Worm (Caenorhabditis elegans) whole organism, late embryonic: ENCODE results near the gene dab-1.

Experiments used
- C08G9.2 ChIP-seq: sonication (generic microtip); optimal IDR thresholded peaks from 2 replicates; lab custom pipeline; 2016; ENCODE audit warnings: mild to moderate bottlenecking, missing genetic modification characterization, moderate library complexity, missing compliant biosample characterization
- F13H6.1 ChIP-seq: sonication (generic microtip); optimal IDR thresholded peaks from 2 replicates; lab custom pipeline; 2016; ENCODE audit warnings: missing genetic modification characterization, missing compliant biosample characterization
- K02D7.2 ChIP-seq: sonication (generic microtip); optimal IDR thresholded peaks from 2 replicates; lab custom pipeline; 2017; ENCODE audit warnings: mild to moderate bottlenecking, missing genetic modification characterization, missing compliant biosample characterization
- Y22D7AL.16 ChIP-seq: sonication (generic microtip); optimal IDR thresholded peaks from 2 replicates; lab custom pipeline; 2016; ENCODE audit warnings: missing genetic modification characterization, missing compliant biosample characterization
- ama-1 ChIP-seq: fragments of 150-350 bp; optimal IDR thresholded peaks from 2 replicates; lab custom pipeline; 2014
- ceh-14 ChIP-seq: sonication (generic microtip); optimal IDR thresholded peaks from 2 replicates; lab custom pipeline; 2016; ENCODE audit warnings: missing genotype, missing genetic modification characterization, missing compliant biosample characterization
- ceh-18 ChIP-seq: sonication (generic microtip); optimal IDR thresholded peaks from 2 replicates; lab custom pipeline; 2016; ENCODE audit warnings: missing genetic modification characterization, missing compliant biosample characterization
- ceh-22 ChIP-seq: sonication (generic microtip); optimal IDR thresholded peaks from 2 replicates; lab custom pipeline; 2017; ENCODE audit warnings: missing biosample characterization, missing genetic modification characterization
- ceh-24 ChIP-seq: sonication (generic microtip); optimal IDR thresholded peaks from 2 replicates; lab custom pipeline; 2016; ENCODE audit warnings: mild to moderate bottlenecking, missing genetic modification characterization, missing compliant biosample characterization
- ceh-31 ChIP-seq: sonication (generic microtip); optimal IDR thresholded peaks from 2 replicates; lab custom pipeline; 2016; ENCODE audit warnings: missing genetic modification characterization, missing compliant biosample characterization
- ceh-34 ChIP-seq: sonication (generic microtip); optimal IDR thresholded peaks from 2 replicates; lab custom pipeline; 2016; ENCODE audit warnings: mild to moderate bottlenecking, missing genetic modification characterization, missing compliant biosample characterization
- ceh-48 ChIP-seq: sonication (generic microtip); optimal IDR thresholded peaks from 2 replicates; lab custom pipeline; 2016; ENCODE audit warnings: missing genetic modification characterization, inconsistent platforms, missing compliant biosample characterization
- ceh-6 ChIP-seq: fragments of 200-800 bp; sonication (Bioruptor generic); optimal IDR thresholded peaks from 2 replicates; lab custom pipeline; 2018; ENCODE audit warnings: mild to moderate bottlenecking, missing genetic modification characterization, missing compliant biosample characterization
- ceh-9 ChIP-seq: sonication (generic microtip); optimal IDR thresholded peaks from 2 replicates; lab custom pipeline; 2016; ENCODE audit warnings: mild to moderate bottlenecking, missing genetic modification characterization, inconsistent platforms, missing compliant biosample characterization
- che-1 ChIP-seq: sonication (generic microtip); optimal IDR thresholded peaks from 2 replicates; lab custom pipeline; 2016; ENCODE audit warnings: mild to moderate bottlenecking, missing genetic modification characterization, missing compliant biosample characterization
- dmd-4 ChIP-seq: sonication (generic microtip); optimal IDR thresholded peaks from 2 replicates; lab custom pipeline; 2016; ENCODE audit warnings: borderline replicate concordance, missing genetic modification characterization, missing compliant biosample characterization
- dve-1 ChIP-seq: sonication (generic microtip); optimal IDR thresholded peaks from 2 replicates; lab custom pipeline; 2017; ENCODE audit warnings: antibody characterized with exemption, mild to moderate bottlenecking, missing genetic modification characterization, missing compliant biosample characterization
- elt-2 ChIP-seq: sonication (generic microtip); optimal IDR thresholded peaks from 2 replicates; lab custom pipeline; 2016; ENCODE audit warnings: missing genetic modification reagents, missing genetic modification characterization, missing compliant biosample characterization
- elt-4 ChIP-seq: sonication (generic microtip); optimal IDR thresholded peaks from 2 replicates; lab custom pipeline; 2016; ENCODE audit warnings: missing genetic modification characterization, missing compliant biosample characterization
- ets-4 ChIP-seq: sonication (generic microtip); optimal IDR thresholded peaks from 2 replicates; lab custom pipeline; 2016; ENCODE audit warnings: missing genetic modification characterization, missing compliant biosample characterization
- eyg-1 ChIP-seq: sonication (generic microtip); optimal IDR thresholded peaks from 2 replicates; lab custom pipeline; 2016; ENCODE audit warnings: missing genotype, missing genetic modification characterization, missing compliant biosample characterization
- fkh-6 ChIP-seq: sonication (generic microtip); optimal IDR thresholded peaks from 2 replicates; lab custom pipeline; 2016; ENCODE audit warnings: missing genetic modification characterization, missing compliant biosample characterization
- gmeb-2 ChIP-seq: sonication (generic microtip); optimal IDR thresholded peaks from 2 replicates; lab custom pipeline; 2016; ENCODE audit warnings: missing genetic modification characterization, inconsistent platforms, missing compliant biosample characterization
- hlh-15 ChIP-seq: sonication (generic microtip); optimal IDR thresholded peaks from 2 replicates; lab custom pipeline; 2016; ENCODE audit warnings: missing genetic modification characterization, missing compliant biosample characterization
- hlh-30 ChIP-seq: sonication (generic microtip); optimal IDR thresholded peaks from 2 replicates; lab custom pipeline; 2017; ENCODE audit warnings: antibody characterized with exemption, missing genetic modification characterization, missing compliant biosample characterization; ENCODE audit not compliant: insufficient read depth
- hlh-8 ChIP-seq: sonication (generic microtip); optimal IDR thresholded peaks from 2 replicates; lab custom pipeline; 2016; ENCODE audit warnings: missing genotype, missing genetic modification characterization, missing compliant biosample characterization
- lim-6 ChIP-seq: sonication (generic microtip); optimal IDR thresholded peaks from 2 replicates; lab custom pipeline; 2016; ENCODE audit warnings: missing genetic modification characterization, missing compliant biosample characterization
- lin-11 ChIP-seq: fragments of 200-800 bp; sonication (Bioruptor generic); optimal IDR thresholded peaks from 2 replicates; lab custom pipeline; 2018; ENCODE audit warnings: mild to moderate bottlenecking, missing genetic modification characterization, missing compliant biosample characterization
- madf-2 ChIP-seq: sonication (generic microtip); optimal IDR thresholded peaks from 2 replicates; lab custom pipeline; 2017; ENCODE audit warnings: missing genetic modification characterization, missing compliant biosample characterization
- mec-3 ChIP-seq: sonication (generic microtip); optimal IDR thresholded peaks from 2 replicates; lab custom pipeline; 2016; ENCODE audit warnings: borderline replicate concordance, missing genetic modification characterization, missing compliant biosample characterization
- nfya-1 ChIP-seq: sonication (generic microtip); optimal IDR thresholded peaks from 2 replicates; lab custom pipeline; 2017; ENCODE audit warnings: missing genetic modification characterization, mild to moderate bottlenecking, missing compliant biosample characterization, antibody characterized with exemption, moderate library complexity
- nhr-11 ChIP-seq: fragments of 150-350 bp; optimal IDR thresholded peaks from 2 replicates; lab custom pipeline; 2014; ENCODE audit warnings: missing biosample characterization, missing genetic modification characterization
- nhr-232 ChIP-seq: sonication (generic microtip); optimal IDR thresholded peaks from 2 replicates; lab custom pipeline; 2016; ENCODE audit warnings: missing genetic modification characterization, missing compliant biosample characterization
- odd-2 ChIP-seq: sonication (generic microtip); optimal IDR thresholded peaks from 2 replicates; lab custom pipeline; 2017; ENCODE audit warnings: antibody characterized with exemption, mild to moderate bottlenecking, missing genetic modification characterization, missing compliant biosample characterization
- pag-3 ChIP-seq: sonication (generic microtip); optimal IDR thresholded peaks from 2 replicates; lab custom pipeline; 2016; ENCODE audit warnings: missing compliant biosample characterization, missing genetic modification characterization, borderline replicate concordance
- pat-9 ChIP-seq: fragments of 200-800 bp; sonication (Bioruptor generic); optimal IDR thresholded peaks from 2 replicates; lab custom pipeline; 2018; ENCODE audit warnings: mild to moderate bottlenecking, missing genetic modification characterization, moderate library complexity, missing compliant biosample characterization
- pax-1 ChIP-seq: fragments of 150-350 bp; optimal IDR thresholded peaks from 2 replicates; lab custom pipeline; 2014; ENCODE audit warnings: missing biosample characterization, missing genetic modification characterization
- pha-4 ChIP-seq: fragments of 150-350 bp; optimal IDR thresholded peaks from 2 replicates; lab custom pipeline; 2018; ENCODE audit warnings: missing biosample characterization, missing genetic modification reagents, missing genetic modification characterization
- pqm-1 ChIP-seq: sonication (generic microtip); optimal IDR thresholded peaks from 2 replicates; lab custom pipeline; 2016; ENCODE audit warnings: missing genetic modification characterization, missing compliant biosample characterization
- pros-1 ChIP-seq: fragments of 150-350 bp; optimal IDR thresholded peaks from 2 replicates; lab custom pipeline; 2014; ENCODE audit warnings: missing biosample characterization, missing genetic modification reagents, missing genetic modification characterization
- ref-2 ChIP-seq: sonication (generic microtip); optimal IDR thresholded peaks from 2 replicates; lab custom pipeline; 2016; ENCODE audit warnings: missing genetic modification characterization, missing compliant biosample characterization
- rnt-1 ChIP-seq: sonication (generic microtip); optimal IDR thresholded peaks from 2 replicates; lab custom pipeline; 2016; ENCODE audit warnings: missing genetic modification characterization, missing compliant biosample characterization
- sdc-2 ChIP-seq: sonication (generic microtip); optimal IDR thresholded peaks from 2 replicates; lab custom pipeline; 2016; ENCODE audit warnings: missing genotype, missing genetic modification characterization, missing compliant biosample characterization
- sox-2 ChIP-seq: fragments of 200-800 bp; sonication (Bioruptor generic); IDR thresholded peaks from 2 replicates; pipeline ENCODE4 v1.3.6; 2022; ENCODE audit warnings: missing genetic modification reagents, missing genetic modification characterization, missing compliant biosample characterization
- tbx-2 ChIP-seq: sonication (generic microtip); optimal IDR thresholded peaks from 2 replicates; lab custom pipeline; 2016; ENCODE audit warnings: missing genetic modification characterization, missing compliant biosample characterization
- tbx-7 ChIP-seq: sonication (generic microtip); optimal IDR thresholded peaks from 2 replicates; lab custom pipeline; 2016; ENCODE audit warnings: missing genotype, missing genetic modification characterization, missing compliant biosample characterization
- ttx-3 ChIP-seq: sonication (generic microtip); optimal IDR thresholded peaks from 2 replicates; lab custom pipeline; 2016; ENCODE audit warnings: missing genetic modification reagents, missing genetic modification characterization, missing compliant biosample characterization
- unc-42 ChIP-seq: sonication (generic microtip); optimal IDR thresholded peaks from 2 replicates; lab custom pipeline; 2016; ENCODE audit warnings: missing genotype, missing genetic modification characterization, missing compliant biosample characterization
- unc-55 ChIP-seq: sonication (generic microtip); optimal IDR thresholded peaks from 2 replicates; lab custom pipeline; 2017; ENCODE audit warnings: missing biosample characterization, missing genetic modification reagents, missing genetic modification characterization
- unc-86 ChIP-seq: sonication (generic microtip); optimal IDR thresholded peaks from 2 replicates; lab custom pipeline; 2016; ENCODE audit warnings: missing genetic modification characterization, missing compliant biosample characterization
- zip-5 ChIP-seq: sonication (generic microtip); optimal IDR thresholded peaks from 2 replicates; lab custom pipeline; 2016; ENCODE audit warnings: missing genetic modification characterization, missing compliant biosample characterization

The dab-1 gene

ce11 chrII:8181437-8181836 is 40.7 kb upstream of the dab-1 start, which contains the start of gene dylt-3:
Gene dylt-3 (plus strand): TSS chrII:8181737.
- no peak for TF ChIP-seq hlh-15 (tag; lab: Kevin White, UChicago)
- TF ChIP-seq tbx-2: no peak
- TF ChIP-seq sox-2 (GFP tag; lab: Robert Waterston, UW): no peak
- no peak for TF ChIP-seq odd-2 (tag; lab: Kevin White, UChicago)
- TF ChIP-seq ceh-9 (tag; lab: Kevin White, UChicago): no peak
- no peak for TF ChIP-seq eyg-1 (tag; lab: Kevin White, UChicago)
- no peak for TF ChIP-seq ceh-31 (tag; lab: Kevin White, UChicago)
- no peak for TF ChIP-seq C08G9.2 (tag; lab: Kevin White, UChicago)
- no peak for TF ChIP-seq ceh-14 (tag; lab: Kevin White, UChicago)
- no peak for TF ChIP-seq sdc-2
- no peak for TF ChIP-seq tbx-7 (tag; lab: Kevin White, UChicago)
- TF ChIP-seq pat-9 (tag; lab: Kevin White, UChicago): no peak
- TF ChIP-seq hlh-30 (tag; lab: Kevin White, UChicago): no peak

DNA sequence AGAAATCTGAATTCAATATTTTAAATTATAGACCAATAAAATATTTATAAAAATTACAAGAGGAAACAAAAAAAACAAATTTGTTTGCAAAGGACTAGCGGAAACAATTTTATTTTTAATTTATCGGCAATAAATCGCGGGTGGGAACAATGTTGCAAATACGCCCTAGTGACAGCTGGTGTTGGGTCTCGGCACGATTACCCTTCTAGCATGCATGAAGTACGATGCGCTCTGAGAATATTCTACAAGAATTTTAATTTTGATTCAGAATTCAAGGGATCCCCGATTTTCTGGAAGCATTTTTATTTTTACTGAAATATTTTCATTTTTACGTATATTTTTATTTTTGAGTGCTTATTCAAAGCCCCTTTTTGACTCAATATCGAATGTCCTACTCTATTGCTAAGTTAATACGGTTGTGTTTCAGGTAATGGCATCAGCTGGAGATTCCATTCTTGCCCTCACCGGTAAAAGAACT is 37.1 kb upstream of the dab-1 start, which contains the start of the genes mig-5 and cct-1:
mig-5 (minus strand) TSS at position 8 of the 478 bp plus-strand sequence.
cct-1 (plus strand) TSS at position 428 of the 478 bp plus-strand sequence.
- TF ChIP-seq ceh-18 (tag; lab: Kevin White, UChicago) (peak; percentile 92), nfya-1 (tag; lab: Kevin White, UChicago) (peak; percentile 94), hlh-15 (tag; lab: Kevin White, UChicago) (no peak), pros-1 (tag; lab: Kevin White, UChicago) (no peak), elt-4 (tag; lab: Kevin White, UChicago) (no peak), eyg-1 (tag; lab: Kevin White, UChicago) (no peak), ama-1 (lab: Kevin White, UChicago) (no peak), ceh-48 (peak; percentile 24), pqm-1 (tag; lab: Kevin White, UChicago) (no peak), C08G9.2 (tag; lab: Kevin White, UChicago) (no peak), Y22D7AL.16 (tag; lab: Kevin White, UChicago) (peak; percentile 28), elt-2 (peak; percentile 59), F13H6.1 (tag; lab: Kevin White, UChicago) (peak; percentile 5), fkh-6 (tag; lab: Kevin White, UChicago) (no peak), unc-86 (tag; lab: Kevin White, UChicago) (peak; percentile 66), ceh-22 (tag; lab: Kevin White, UChicago) (no peak), lin-11 (no peak), hlh-30 (tag; lab: Kevin White, UChicago) (peak; percentile 2), unc-42 (tag; lab: Kevin White, UChicago) (peak; percentile 84), madf-2 (tag; lab: Kevin White, UChicago) (no peak), zip-5 (tag; lab: Kevin White, UChicago) (no peak), pha-4 (tag; lab: Kevin White, UChicago) (no peak), hlh-8 (peak; percentile 60), ttx-3 (no peak), ceh-24 (tag; lab: Kevin White, UChicago) (no peak), ref-2 (tag; lab: Kevin White, UChicago) (peak; percentile 70), pax-1 (tag; lab: Kevin White, UChicago) (peak; percentile 82), sdc-2 (no peak), nhr-11 (tag; lab: Kevin White, UChicago) (no peak), pag-3 (tag; lab: Kevin White, UChicago) (no peak), K02D7.2 (tag; lab: Kevin White, UChicago) (no peak), gmeb-2 (tag; lab: Kevin White, UChicago) (no peak), rnt-1 (peak; percentile 69), ceh-6 (GFP tag; lab: Kevin White, UChicago) (no peak), unc-55 (GFP tag; lab: Kevin White, UChicago) (peak; percentile 86), ceh-14 (tag; lab: Kevin White, UChicago) (peak; percentile 80), mec-3 (tag; lab: Kevin White, UChicago) (no peak), dmd-4 (no peak), che-1 (no peak), lim-6 (no peak), dve-1 (tag; lab: Kevin White, UChicago) (peak; percentile 33), ceh-9 (tag; lab: Kevin White, UChicago) (no peak), nhr-232 (tag; lab: Kevin White, UChicago) (no peak), ceh-34 (tag; lab: Kevin White, UChicago) (peak; percentile 69), ceh-31 (tag; lab: Kevin White, UChicago) (peak; percentile 68), ets-4 (tag; lab: Kevin White, UChicago) (peak; percentile 12)
